Worm (Caenorhabditis elegans): ENCODE data around the gene swsn-3.

DNA sequence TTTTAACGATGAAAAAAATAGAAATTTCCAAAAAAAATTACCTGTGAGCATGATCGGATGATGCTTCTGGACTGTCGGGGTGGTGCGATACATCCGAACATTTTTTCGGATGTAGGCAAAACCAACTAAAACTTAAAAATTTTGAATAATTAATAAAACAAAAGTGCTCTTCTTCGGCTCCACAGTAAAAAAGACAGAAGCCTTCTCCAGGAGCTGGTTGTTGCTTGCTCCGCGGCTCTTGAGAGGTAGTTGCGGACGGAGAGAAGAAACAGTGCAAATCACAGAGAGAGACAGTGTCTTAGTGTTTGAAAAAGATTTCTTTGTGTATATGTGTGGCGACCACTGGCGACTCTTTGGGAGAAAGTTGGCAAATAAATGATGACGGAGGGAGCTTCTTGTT, 12.2 kb downstream of the swsn-3 start, which contains the start of gene gldi-9:
- TF ChIP-seq fos-1 (tag; optimal IDR thresholded peaks at IDR 0.05) (no peak), blmp-1 (tag; optimal IDR thresholded peaks at IDR 0.05) (no peak), lin-39 (tag; optimal IDR thresholded peaks at IDR 0.05) (no peak), nhr-77 (tag; optimal IDR thresholded peaks at IDR 0.05) (no peak), nhr-76 (tag; optimal IDR thresholded peaks at IDR 0.05) (no peak), nhr-11 (tag; optimal IDR thresholded peaks at IDR 0.05) (no peak)
